Fruit fly (Drosophila melanogaster) whole organism, embryonic: ENCODE results near the gene CG15170.

Experiments used
- Aef1 ChIP-seq: fragments of 200-800 bp; sonication (Bioruptor generic); IDR thresholded peaks from 3 replicates; pipeline ENCODE4 v1.3.6; 2022; ENCODE audit warnings: missing biosample characterization, missing genetic modification characterization
- Atf6 ChIP-seq: fragments of 200-800 bp; sonication (Bioruptor generic); IDR thresholded peaks from 2 replicates; pipeline ENCODE4 v1.3.6; 2022; ENCODE audit warnings: missing biosample characterization, missing genetic modification characterization
- B-H2 ChIP-seq: fragments of 200-800 bp; sonication (Bioruptor generic); optimal IDR thresholded peaks from 2 replicates; lab custom pipeline; 2018; ENCODE audit warnings: missing biosample characterization, mild to moderate bottlenecking, missing genetic modification characterization
- Bteb2 ChIP-seq: fragments of 200-800 bp; sonication (Bioruptor generic); optimal IDR thresholded peaks from 2 replicates; lab custom pipeline; 2016; ENCODE audit warnings: missing biosample characterization, missing genetic modification characterization
- CG10543 ChIP-seq: fragments of 200-800 bp; sonication (Bioruptor generic); optimal IDR thresholded peaks from 3 replicates; lab custom pipeline; 2017; ENCODE audit warnings: missing biosample characterization, mild to moderate bottlenecking, missing genetic modification characterization, moderate library complexity
- CG10979 ChIP-seq: fragments of 200-800 bp; sonication (Bioruptor generic); optimal IDR thresholded peaks from 2 replicates; lab custom pipeline; 2018; ENCODE audit warnings: missing biosample characterization, mild to moderate bottlenecking, missing genetic modification characterization, moderate library complexity
- CG12769 ChIP-seq: fragments of 200-800 bp; sonication (Bioruptor generic); optimal IDR thresholded peaks from 2 replicates; lab custom pipeline; 2019; ENCODE audit warnings: missing biosample characterization, mild to moderate bottlenecking, missing genetic modification characterization, moderate library complexity
- CG13775 ChIP-seq: fragments of 200-800 bp; sonication (Bioruptor generic); optimal IDR thresholded peaks from 3 replicates; lab custom pipeline; 2017; ENCODE audit warnings: missing biosample characterization, mild to moderate bottlenecking, missing genetic modification characterization
- CG13894 ChIP-seq: fragments of 200-800 bp; sonication (Bioruptor generic); optimal IDR thresholded peaks from 3 replicates; lab custom pipeline; 2018; ENCODE audit warnings: missing biosample characterization, mild to moderate bottlenecking, missing genetic modification characterization, moderate library complexity
- CG14014 ChIP-seq: fragments of 200-800 bp; sonication (Bioruptor generic); IDR thresholded peaks from 2 replicates; pipeline ENCODE4 v1.3.6; 2022; ENCODE audit warnings: missing biosample characterization, missing genetic modification characterization
- CG14441 ChIP-seq: fragments of 200-800 bp; sonication (Bioruptor generic); IDR thresholded peaks from 2 replicates; pipeline ENCODE4 v1.3.6; 2022; ENCODE audit warnings: missing biosample characterization, missing genetic modification characterization
- CG18599 ChIP-seq: fragments of 200-800 bp; sonication (Bioruptor generic); optimal IDR thresholded peaks from 3 replicates; lab custom pipeline; 2017; ENCODE audit warnings: missing biosample characterization, missing genetic modification characterization, mild to moderate bottlenecking, moderate library complexity, missing genetic modification reagents
- CG2678 ChIP-seq: fragments of 200-800 bp; sonication (Bioruptor generic); optimal IDR thresholded peaks from 3 replicates; lab custom pipeline; 2019; ENCODE audit warnings: missing biosample characterization, mild to moderate bottlenecking, missing genetic modification characterization, moderate library complexity
- CG30403 ChIP-seq: fragments of 200-800 bp; sonication (Bioruptor generic); optimal IDR thresholded peaks from 3 replicates; lab custom pipeline; 2016; ENCODE audit warnings: missing biosample characterization, missing genetic modification characterization
- CG31224 ChIP-seq: fragments of 200-800 bp; sonication (Bioruptor generic); IDR thresholded peaks from 2 replicates; pipeline ENCODE4 v1.3.6; 2022; ENCODE audit warnings: missing biosample characterization, missing genetic modification characterization
- CG4404 ChIP-seq: fragments of 200-800 bp; sonication (Bioruptor generic); IDR thresholded peaks from 2 replicates; pipeline ENCODE4 v1.3.6; 2022; ENCODE audit warnings: missing biosample characterization, missing genetic modification characterization
- CG4820 ChIP-seq: fragments of 200-800 bp; sonication (Bioruptor generic); optimal IDR thresholded peaks from 3 replicates; lab custom pipeline; 2016; ENCODE audit warnings: missing biosample characterization, missing genetic modification characterization
- CG8478 ChIP-seq: fragments of >200 bp; optimal IDR thresholded peaks from 2 replicates; lab custom pipeline; 2018
- CG9215 ChIP-seq: fragments of 200-800 bp; sonication (Bioruptor generic); IDR thresholded peaks from 2 replicates; pipeline ENCODE4 v1.3.6; 2022; ENCODE audit warnings: missing biosample characterization, missing genetic modification characterization
- D19A ChIP-seq: fragments of 200-800 bp; optimal IDR thresholded peaks from 3 replicates; lab custom pipeline; 2019; ENCODE audit warnings: missing biosample characterization, mild to moderate bottlenecking, missing genetic modification characterization, moderate library complexity
- Dbx ChIP-seq: fragments of 200-800 bp; sonication (Bioruptor generic); IDR thresholded peaks from 3 replicates; pipeline ENCODE4 v1.3.6; 2022; ENCODE audit warnings: missing biosample characterization, missing genetic modification characterization
- Deaf1 ChIP-seq: fragments of 200-800 bp; optimal IDR thresholded peaks from 3 replicates; lab custom pipeline; 2019; ENCODE audit warnings: missing biosample characterization, mild to moderate bottlenecking, missing genetic modification characterization, moderate library complexity
- Fer3 ChIP-seq: fragments of 200-800 bp; sonication (Bioruptor generic); optimal IDR thresholded peaks from 2 replicates; lab custom pipeline; 2018; ENCODE audit warnings: missing biosample characterization, mild to moderate bottlenecking, missing genetic modification characterization, moderate library complexity
- HHEX ChIP-seq: fragments of 200-800 bp; sonication (Bioruptor generic); optimal IDR thresholded peaks from 3 replicates; lab custom pipeline; 2017; ENCODE audit warnings: missing biosample characterization, mild to moderate bottlenecking, missing genetic modification characterization, missing genetic modification reagents
- Hmr ChIP-seq: fragments of 200-800 bp; sonication (Bioruptor generic); optimal IDR thresholded peaks from 3 replicates; lab custom pipeline; 2017; ENCODE audit warnings: mild to moderate bottlenecking, missing biosample characterization, missing genetic modification reagents, missing genetic modification characterization
- Med ChIP-seq: fragments of 200-800 bp; sonication (Bioruptor generic); peaks from one replicate; lab custom pipeline; 2016; ENCODE audit warnings: missing biosample characterization, missing genetic modification characterization, mild to moderate bottlenecking, inconsistent platforms, moderate library complexity
- NFAT ChIP-seq: fragments of 200-800 bp; sonication (Bioruptor generic); IDR thresholded peaks from 2 replicates; pipeline ENCODE4 v1.3.6; 2022; ENCODE audit warnings: missing biosample characterization, missing genetic modification characterization
- PHDP ChIP-seq: fragments of 200-800 bp; sonication (Bioruptor generic); optimal IDR thresholded peaks from 3 replicates; lab custom pipeline; 2018; ENCODE audit warnings: missing biosample characterization, mild to moderate bottlenecking, missing genetic modification characterization, moderate library complexity
- Sox100B ChIP-seq: fragments of 200-800 bp; sonication (Bioruptor generic); optimal IDR thresholded peaks from 3 replicates; lab custom pipeline; 2018; ENCODE audit warnings: missing biosample characterization, mild to moderate bottlenecking, missing genetic modification characterization
- Sox102F ChIP-seq: fragments of 200-800 bp; sonication (Bioruptor generic); optimal IDR thresholded peaks from 2 replicates; lab custom pipeline; 2018; ENCODE audit warnings: missing biosample characterization, mild to moderate bottlenecking, missing genetic modification characterization, moderate library complexity
- Xbp1 ChIP-seq: fragments of 200-800 bp; sonication (Bioruptor generic); optimal IDR thresholded peaks from 3 replicates; lab custom pipeline; 2016; ENCODE audit warnings: missing biosample characterization, mild to moderate bottlenecking, missing genetic modification characterization
- cad ChIP-seq: fragments of >200 bp; optimal IDR thresholded peaks from 2 replicates; lab custom pipeline; 2017; ENCODE audit warnings: missing biosample characterization, missing genetic modification characterization
- chif ChIP-seq, 2 experiments: fragments of 200-800 bp; sonication (Bioruptor generic); optimal IDR thresholded peaks; 3 replicates each; lab custom pipeline; 2016; ENCODE audit warnings: missing biosample characterization in 2 of 2, missing genetic modification characterization in 2 of 2
- cwo ChIP-seq: fragments of 200-800 bp; sonication (Bioruptor generic); optimal IDR thresholded peaks from 3 replicates; lab custom pipeline; 2017; ENCODE audit warnings: missing biosample characterization, missing genetic modification characterization, mild to moderate bottlenecking, moderate library complexity, missing genetic modification reagents
- ems ChIP-seq: fragments of 200-800 bp; sonication (Bioruptor generic); optimal IDR thresholded peaks from 3 replicates; lab custom pipeline; 2016; ENCODE audit warnings: missing biosample characterization, missing genetic modification characterization
- grau ChIP-seq: fragments of 200-800 bp; optimal IDR thresholded peaks from 3 replicates; lab custom pipeline; 2019; ENCODE audit warnings: missing biosample characterization, mild to moderate bottlenecking, missing genetic modification characterization, moderate library complexity
- nerfin-1 ChIP-seq: fragments of 200-800 bp; sonication (Bioruptor generic); optimal IDR thresholded peaks from 3 replicates; lab custom pipeline; 2019; ENCODE audit warnings: missing biosample characterization, mild to moderate bottlenecking, missing genetic modification characterization, moderate library complexity
- nmo ChIP-seq: fragments of 200-800 bp; sonication (Bioruptor generic); optimal IDR thresholded peaks from 2 replicates; lab custom pipeline; 2018; ENCODE audit warnings: missing biosample characterization, mild to moderate bottlenecking, missing genetic modification characterization, moderate library complexity
- org-1 ChIP-seq: fragments of 200-800 bp; sonication (Bioruptor generic); optimal IDR thresholded peaks from 2 replicates; lab custom pipeline; 2017; ENCODE audit warnings: missing biosample characterization, missing genetic modification characterization
- prd ChIP-seq, 3 experiments: fragments of >200 bp in 2 of 3; fragments of 200-800 bp in 1 of 3; sonication (Bioruptor generic) in 1 of 3; optimal IDR thresholded peaks in 2 of 3; IDR thresholded peaks in 1 of 3; 2 replicates in 2 of 3; 3 replicates in 1 of 3; pipeline versions ENCODE4 v1.3.6 to Lab custom; 2017 to 2022; ENCODE audit warnings: missing biosample characterization in 1 of 3, missing genetic modification characterization in 1 of 3
- pzg ChIP-seq: fragments of 200-800 bp; sonication (Bioruptor generic); optimal IDR thresholded peaks from 3 replicates; lab custom pipeline; 2018; ENCODE audit warnings: missing biosample characterization, mild to moderate bottlenecking, missing genetic modification characterization, moderate library complexity
- schlank ChIP-seq: fragments of 200-800 bp; sonication (Bioruptor generic); optimal IDR thresholded peaks from 2 replicates; lab custom pipeline; 2018; ENCODE audit warnings: missing biosample characterization, mild to moderate bottlenecking, missing genetic modification characterization
- sd ChIP-seq: fragments of 200-800 bp; sonication (Bioruptor generic); optimal IDR thresholded peaks from 3 replicates; lab custom pipeline; 2018; ENCODE audit warnings: missing biosample characterization, mild to moderate bottlenecking, missing genetic modification characterization, moderate library complexity
- sisA ChIP-seq: fragments of 200-800 bp; sonication (Bioruptor generic); IDR thresholded peaks from 2 replicates; pipeline ENCODE4 v1.3.6; 2022; ENCODE audit warnings: missing biosample characterization, missing genetic modification characterization
- vvl ChIP-seq: fragments of 200-800 bp; sonication (Bioruptor generic); IDR thresholded peaks from 2 replicates; pipeline ENCODE4 v1.3.6; 2022; ENCODE audit warnings: missing biosample characterization, missing genetic modification characterization
- zen ChIP-seq: fragments of 200-800 bp; sonication (Bioruptor generic); optimal IDR thresholded peaks from 3 replicates; lab custom pipeline; 2018; ENCODE audit warnings: missing biosample characterization, mild to moderate bottlenecking, missing genetic modification characterization, moderate library complexity

The CG15170 gene

DNA sequence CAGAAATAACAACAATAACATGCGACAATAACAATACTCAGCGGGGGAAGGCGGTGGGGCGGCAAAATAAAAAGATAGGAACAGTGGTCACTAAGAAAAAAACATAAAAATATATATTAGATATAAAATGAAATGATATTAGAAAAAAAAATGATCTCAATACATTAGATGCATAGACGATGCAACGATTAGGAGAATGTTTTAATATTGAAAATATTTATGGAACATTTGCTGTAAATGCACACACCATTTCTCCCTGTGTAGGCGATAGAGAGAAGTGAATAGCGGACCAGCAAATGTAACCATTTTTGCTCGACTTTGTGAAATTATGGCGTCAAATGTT is 23.8 kb downstream of the CG15170 start (continued):
- TF ChIP-seq Sox102F: peak; percentile 68
- TF ChIP-seq CG4820 (GFP tag; lab: Kevin White, UChicago): peak; percentile 34

DNA sequence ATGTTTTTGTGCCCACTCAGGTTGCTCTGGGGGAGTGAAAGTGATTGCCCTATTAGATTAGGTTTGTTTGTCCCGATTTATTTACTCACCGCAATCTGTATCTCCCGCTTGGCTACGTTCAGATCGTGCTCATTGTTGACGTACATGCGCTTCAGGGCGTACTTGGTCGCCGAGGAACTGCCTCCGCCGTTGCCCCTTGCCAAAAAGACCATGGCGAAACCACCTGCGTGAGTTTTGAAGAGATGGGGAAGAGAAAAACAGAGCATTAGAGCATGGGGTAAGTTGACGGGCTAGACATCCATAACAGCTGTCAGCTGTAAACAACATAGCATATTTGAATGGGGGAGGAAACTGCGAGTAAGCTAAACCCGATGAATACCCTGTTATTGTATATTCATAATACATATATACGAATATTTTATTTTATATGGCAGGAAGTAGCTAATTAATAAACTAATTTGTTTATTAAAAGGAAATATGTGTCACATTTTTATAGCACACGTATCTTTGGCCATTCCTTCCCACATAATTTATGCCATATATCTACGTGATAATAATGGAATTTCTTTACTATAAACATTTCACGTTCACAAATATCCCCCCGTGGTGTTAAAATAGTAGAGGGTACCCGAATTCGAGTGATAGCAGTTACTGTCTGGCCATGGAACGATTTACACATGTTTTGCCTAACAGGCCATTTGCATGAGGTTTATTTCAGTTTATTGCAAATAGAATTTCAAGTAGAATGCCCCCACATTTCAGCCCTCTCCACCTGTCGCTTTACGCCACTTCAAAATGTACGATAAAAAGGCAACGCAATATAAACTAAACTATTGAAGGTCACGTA is 24.4 kb downstream of the CG15170 start:
- TF ChIP-seq grau (tag; lab: Kevin White, UChicago) (peak; percentile 53), CG8478 (no peak), zen (tag; lab: Kevin White, UChicago) (peak; percentile 4), CG30403 (no peak), cad (no peak), CG13775 (GFP tag; lab: Kevin White, UChicago) (peak; percentile 22), nerfin-1 (tag; lab: Kevin White, UChicago) (peak; percentile 6), CG18599 (GFP tag; lab: Kevin White, UChicago) (peak; percentile 61), D19A (tag; lab: Kevin White, UChicago) (peak; percentile 21), ems (GFP tag; lab: Kevin White, UChicago) (no peak), NFAT (no peak), sisA (GFP tag; lab: Robert Waterston, UW) (peak; percentile 24; the same call in 1 of the 2 replicates), Atf6 (GFP tag; lab: Robert Waterston, UW) (peak; percentile 57; the same call in 1 of the 2 replicates), CG4404 (GFP tag; lab: Robert Waterston, UW) (peak; percentile 16; the same call in 1 of the 2 replicates), Aef1 (peak; percentile 9; the same call in 1 of the 3 replicates), CG9215 (GFP tag; lab: Robert Waterston, UW) (peak; percentile 5; the same call in 1 of the 2 replicates), CG13894 (no peak), Xbp1 (no peak), CG10979 (tag; lab: Kevin White, UChicago) (peak; percentile 21), org-1 (GFP tag; lab: Kevin White, UChicago) (no peak), nmo (GFP tag; lab: Kevin White, UChicago) (peak; percentile 26), CG14441 (GFP tag; lab: Robert Waterston, UW) (0 out of 2 replicates have a peak, but pooled peaks have one; percentile 22), CG12769 (tag; lab: Kevin White, UChicago) (peak; percentile 51), HHEX (GFP tag; lab: Kevin White, UChicago) (no peak), Fer3 (tag; lab: Kevin White, UChicago) (peak; percentile 51), sd (peak; percentile 70), CG10543 (GFP tag; lab: Kevin White, UChicago) (peak; percentile 13), chif (GFP tag; optimal IDR thresholded peaks at IDR 0.05; lab: Kevin White, UChicago) (no peak), Sox100B (GFP tag; lab: Kevin White, UChicago) (peak; percentile 28), Hmr (GFP tag; lab: Kevin White, UChicago) (peak; percentile 47), Dbx (GFP tag; lab: Robert Waterston, UW) (0 out of 3 replicates have a peak, but pooled peaks have one; percentile 37), pzg (GFP tag; lab: Kevin White, UChicago) (no peak), CG14014 (GFP tag; lab: Robert Waterston, UW) (peak; percentile 25), Deaf1 (peak; percentile 1), Med (GFP tag; lab: Kevin White, UChicago) (peak; percentile 29), PHDP (peak; percentile 64), prd (optimal IDR thresholded peaks at IDR 0.05; lab: Kevin White, UChicago) (no peak), prd (GFP tag; IDR thresholded peaks at IDR 0.05; lab: Robert Waterston, UW) (peak; percentile 33; the same call in 1 of the 3 replicates), schlank (tag; lab: Kevin White, UChicago) (no peak), CG31224 (GFP tag; lab: Robert Waterston, UW) (no peak), vvl (0 out of 2 replicates have a peak, but pooled peaks have one; percentile 44), cwo (GFP tag; lab: Kevin White, UChicago) (peak; percentile 43), CG2678 (peak; percentile 70), Bteb2 (no peak), B-H2 (GFP tag; lab: Kevin White, UChicago) (peak; percentile 6)
